Worm (Caenorhabditis elegans) whole organism, L4 larva: ENCODE results near the gene rhy-1.

Source experiments
- D1046.2 ChIP-seq: fragments of 200-800 bp; sonication (Bioruptor generic); IDR thresholded peaks from 2 replicates; pipeline ENCODE4 v1.3.6; 2022; ENCODE audit warnings: missing genetic modification characterization, missing compliant biosample characterization
- F10B5.3 ChIP-seq: sonication (generic microtip); optimal IDR thresholded peaks from 2 replicates; lab custom pipeline; 2016; ENCODE audit warnings: mild to moderate bottlenecking, missing genetic modification characterization, missing compliant biosample characterization
- F49E8.2 ChIP-seq: sonication (generic microtip); optimal IDR thresholded peaks from 2 replicates; lab custom pipeline; 2016; ENCODE audit warnings: missing compliant biosample characterization, mild to moderate bottlenecking, missing genetic modification characterization, borderline replicate concordance
- T20F7.1 ChIP-seq: fragments of 200-800 bp; sonication (Bioruptor generic); optimal IDR thresholded peaks from 2 replicates; lab custom pipeline; 2018; ENCODE audit warnings: mild to moderate bottlenecking, missing genetic modification characterization, missing compliant biosample characterization
- Y48G9A.11 ChIP-seq: fragments of 200-800 bp; sonication (Bioruptor generic); IDR thresholded peaks from 2 replicates; pipeline ENCODE4 v1.3.6; 2022; ENCODE audit warnings: missing genetic modification reagents, missing genetic modification characterization, missing compliant biosample characterization
- Y75B8A.6 ChIP-seq: fragments of 200-800 bp; sonication (Bioruptor generic); IDR thresholded peaks from 2 replicates; pipeline ENCODE4 v1.3.6; 2022; ENCODE audit warnings: missing genetic modification reagents, missing genetic modification characterization, missing compliant biosample characterization
- ZK337.2 ChIP-seq: fragments of 200-800 bp; sonication (Bioruptor generic); IDR thresholded peaks from 2 replicates; pipeline ENCODE4 v1.3.6; 2022; ENCODE audit warnings: missing genetic modification reagents, missing genetic modification characterization, missing compliant biosample characterization
- aha-1 ChIP-seq: fragments of 150-350 bp; peaks from one replicate; lab custom pipeline; 2014; ENCODE audit warnings: missing biosample characterization, missing genetic modification characterization
- arid-1 ChIP-seq: fragments of 200-800 bp; sonication (Bioruptor generic); conservative IDR thresholded peaks from 2 replicates; pipeline ENCODE4 v1.3.6; 2022; ENCODE audit warnings: missing genetic modification reagents, missing genetic modification characterization, missing compliant biosample characterization
- ceh-20 ChIP-seq: fragments of 200-800 bp; sonication (Bioruptor generic); IDR thresholded peaks from 2 replicates; pipeline ENCODE4 v1.3.6; 2022; ENCODE audit warnings: missing genetic modification reagents, missing genetic modification characterization, missing compliant biosample characterization
- ceh-28 ChIP-seq: fragments of 150-350 bp; optimal IDR thresholded peaks from 2 replicates; lab custom pipeline; 2014; ENCODE audit warnings: missing biosample characterization, missing genetic modification reagents, missing genetic modification characterization
- ceh-32 ChIP-seq: sonication (generic microtip); optimal IDR thresholded peaks from 2 replicates; lab custom pipeline; 2016; ENCODE audit warnings: mild to moderate bottlenecking, missing genetic modification characterization, missing compliant biosample characterization; ENCODE audit not compliant: poor library complexity
- ceh-82 ChIP-seq: sonication (generic microtip); optimal IDR thresholded peaks from 2 replicates; lab custom pipeline; 2017; ENCODE audit warnings: missing biosample characterization, missing genetic modification characterization
- ces-1 ChIP-seq: fragments of 150-350 bp; sonication (generic microtip); optimal IDR thresholded peaks from 4 replicates; lab custom pipeline; 2014; ENCODE audit warnings: missing biosample characterization, missing genetic modification reagents, missing genetic modification characterization
- cey-2 ChIP-seq: sonication (generic microtip); optimal IDR thresholded peaks from 3 replicates; lab custom pipeline; 2017; ENCODE audit warnings: missing genetic modification characterization, mild to moderate bottlenecking, missing compliant biosample characterization, antibody characterized with exemption, borderline replicate concordance; ENCODE audit not compliant: insufficient read depth
- daf-16 ChIP-seq, 3 experiments: sonication (generic microtip); optimal IDR thresholded peaks; 2 replicates each; lab custom pipeline; 2016 to 2017; ENCODE audit warnings: missing genetic modification characterization in 3 of 3, missing genetic modification reagents in 3 of 3, mild to moderate bottlenecking in 2 of 3, missing compliant biosample characterization in 2 of 3, missing biosample characterization in 1 of 3, moderate library complexity in 1 of 3
- daf-19 ChIP-seq: fragments of 200-800 bp; sonication (Bioruptor generic); conservative IDR thresholded peaks from 2 replicates; pipeline ENCODE4 v1.3.6; 2022; ENCODE audit warnings: missing genetic modification characterization, missing compliant biosample characterization
- daf-8 ChIP-seq: fragments of 200-800 bp; sonication (Bioruptor generic); IDR thresholded peaks from 2 replicates; pipeline ENCODE4 v1.3.6; 2022; ENCODE audit warnings: missing genetic modification characterization, missing compliant biosample characterization
- dmd-6 ChIP-seq: fragments of 200-800 bp; sonication (Bioruptor generic); IDR thresholded peaks from 2 replicates; pipeline ENCODE4 v1.3.6; 2022; ENCODE audit warnings: missing genetic modification reagents, missing genetic modification characterization, missing compliant biosample characterization
- dpl-1 ChIP-seq: fragments of 150-350 bp; optimal IDR thresholded peaks from 2 replicates; lab custom pipeline; 2014; ENCODE audit warnings: missing biosample characterization, missing genetic modification reagents, missing genetic modification characterization
- duxl-1 ChIP-seq: sonication (generic microtip); optimal IDR thresholded peaks from 2 replicates; lab custom pipeline; 2016; ENCODE audit warnings: mild to moderate bottlenecking, missing genetic modification characterization, moderate library complexity, missing compliant biosample characterization; ENCODE audit not compliant: poor library complexity
- egl-27 ChIP-seq: sonication (generic microtip); optimal IDR thresholded peaks from 3 replicates; lab custom pipeline; 2017; ENCODE audit warnings: missing biosample characterization, missing genetic modification reagents, missing genetic modification characterization
- fos-1 ChIP-seq: fragments of 150-350 bp; optimal IDR thresholded peaks from 2 replicates; lab custom pipeline; 2014; ENCODE audit warnings: missing biosample characterization, missing genetic modification characterization
- gei-8 ChIP-seq: fragments of 200-800 bp; sonication (Bioruptor generic); optimal IDR thresholded peaks from 2 replicates; lab custom pipeline; 2018; ENCODE audit warnings: mild to moderate bottlenecking, missing genetic modification characterization, missing compliant biosample characterization
- hif-1 ChIP-seq, 2 experiments: sonication (generic microtip); optimal IDR thresholded peaks; 2 replicates each; lab custom pipeline; 2016 to 2017; ENCODE audit warnings: missing compliant biosample characterization in 2 of 2, missing genetic modification characterization in 2 of 2, missing genetic modification reagents in 2 of 2, missing genotype in 2 of 2, mild to moderate bottlenecking in 1 of 2
- hlh-11 ChIP-seq: fragments of 200-800 bp; sonication (Bioruptor generic); optimal IDR thresholded peaks from 2 replicates; lab custom pipeline; 2018; ENCODE audit warnings: mild to moderate bottlenecking, missing genetic modification characterization, missing compliant biosample characterization
- jun-1 ChIP-seq: fragments of 150-350 bp; optimal IDR thresholded peaks from 2 replicates; lab custom pipeline; 2014; ENCODE audit warnings: missing biosample characterization, missing genetic modification reagents, missing genetic modification characterization
- lin-13 ChIP-seq: fragments of 150-350 bp; optimal IDR thresholded peaks from 2 replicates; lab custom pipeline; 2014; ENCODE audit warnings: missing biosample characterization, missing genetic modification reagents, missing genetic modification characterization
- lin-38 ChIP-seq: fragments of 200-800 bp; sonication (Bioruptor generic); IDR thresholded peaks from 2 replicates; pipeline ENCODE4 v1.3.6; 2022; ENCODE audit warnings: missing genetic modification reagents, missing genetic modification characterization, missing compliant biosample characterization
- madf-5 ChIP-seq, 2 experiments: fragments of 200-800 bp; sonication (Bioruptor generic); IDR thresholded peaks; 2 replicates each; pipeline ENCODE4 v1.3.6; 2022; ENCODE audit warnings: missing compliant biosample characterization in 2 of 2, missing genetic modification characterization in 2 of 2
- mdl-1 ChIP-seq, 2 experiments: fragments of 150-350 bp in 1 of 2; sonication (generic microtip) in 1 of 2; optimal IDR thresholded peaks; 2 replicates each; lab custom pipeline; 2014 to 2017; ENCODE audit warnings: missing biosample characterization in 2 of 2, missing genetic modification characterization in 2 of 2
- mes-2 ChIP-seq: sonication (generic microtip); optimal IDR thresholded peaks from 2 replicates; lab custom pipeline; 2016; ENCODE audit warnings: missing genotype, mild to moderate bottlenecking, missing genetic modification characterization, missing compliant biosample characterization; ENCODE audit not compliant: poor library complexity, severe bottlenecking
- nhr-102 ChIP-seq: sonication (generic microtip); optimal IDR thresholded peaks from 2 replicates; lab custom pipeline; 2016; ENCODE audit warnings: mild to moderate bottlenecking, missing genetic modification characterization, moderate library complexity, missing compliant biosample characterization
- nhr-111 ChIP-seq: fragments of 200-800 bp; sonication (Bioruptor generic); optimal IDR thresholded peaks from 2 replicates; lab custom pipeline; 2018; ENCODE audit warnings: mild to moderate bottlenecking, missing genetic modification characterization, missing compliant biosample characterization
- nhr-237 ChIP-seq: sonication (generic microtip); optimal IDR thresholded peaks from 2 replicates; lab custom pipeline; 2017; ENCODE audit warnings: missing biosample characterization, missing genetic modification characterization
- nhr-25 ChIP-seq: sonication (generic microtip); optimal IDR thresholded peaks from 2 replicates; lab custom pipeline; 2017; ENCODE audit warnings: missing genetic modification characterization, mild to moderate bottlenecking, missing compliant biosample characterization, antibody characterized with exemption, moderate library complexity, borderline replicate concordance; ENCODE audit not compliant: insufficient read depth
- nhr-28 ChIP-seq: fragments of 150-350 bp; optimal IDR thresholded peaks from 2 replicates; lab custom pipeline; 2014; ENCODE audit warnings: missing biosample characterization, missing genetic modification characterization
- nhr-48 ChIP-seq: sonication (generic microtip); optimal IDR thresholded peaks from 2 replicates; lab custom pipeline; 2016; ENCODE audit warnings: mild to moderate bottlenecking, missing genetic modification characterization, missing compliant biosample characterization
- pha-4 ChIP-seq, 2 experiments: fragments of 150-350 bp in 1 of 2; fragments of 200-800 bp in 1 of 2; sonication (Bioruptor generic) in 1 of 2; IDR thresholded peaks in 1 of 2; optimal IDR thresholded peaks in 1 of 2; 2 replicates each; pipeline versions ENCODE4 v1.3.6 to Lab custom; 2014 to 2022; ENCODE audit warnings: missing genetic modification characterization in 2 of 2, missing genetic modification reagents in 2 of 2, missing biosample characterization in 1 of 2, missing compliant biosample characterization in 1 of 2
- pqm-1 ChIP-seq: sonication (generic microtip); optimal IDR thresholded peaks from 2 replicates; lab custom pipeline; 2017; ENCODE audit warnings: missing biosample characterization, missing genetic modification characterization
- saeg-2 ChIP-seq: fragments of 200-800 bp; sonication (Bioruptor generic); IDR thresholded peaks from 2 replicates; pipeline ENCODE4 v1.3.6; 2022; ENCODE audit warnings: missing genetic modification reagents, missing genetic modification characterization, missing compliant biosample characterization
- set-16 ChIP-seq: fragments of 200-800 bp; sonication (Bioruptor generic); IDR thresholded peaks from 2 replicates; pipeline ENCODE4 v1.3.6; 2022; ENCODE audit warnings: missing genetic modification reagents, missing genetic modification characterization, missing compliant biosample characterization
- snpc-4 ChIP-seq: fragments of 150-350 bp; optimal IDR thresholded peaks from 2 replicates; lab custom pipeline; 2014; ENCODE audit warnings: missing biosample characterization, missing genetic modification characterization
- unc-39 ChIP-seq: sonication (generic microtip); optimal IDR thresholded peaks from 2 replicates; lab custom pipeline; 2017; ENCODE audit warnings: missing biosample characterization, missing genetic modification characterization
- unc-62 ChIP-seq, 3 experiments: fragments of 150-350 bp in 1 of 3; sonication (generic microtip); optimal IDR thresholded peaks in 2 of 3; peaks in 1 of 3; 1 replicate in 1 of 3; 2 replicates in 2 of 3; lab custom pipeline; 2014 to 2017; ENCODE audit warnings: missing biosample characterization in 3 of 3, missing genetic modification characterization in 3 of 3, missing genetic modification reagents in 3 of 3, missing genotype in 1 of 3
- zag-1 ChIP-seq: fragments of 150-350 bp; optimal IDR thresholded peaks from 2 replicates; lab custom pipeline; 2014; ENCODE audit warnings: missing biosample characterization, missing genetic modification characterization
- zip-11 ChIP-seq: fragments of 200-800 bp; sonication (Bioruptor generic); IDR thresholded peaks from 2 replicates; pipeline ENCODE4 v1.3.6; 2022; ENCODE audit warnings: missing genetic modification characterization, missing compliant biosample characterization
- ztf-11 ChIP-seq: fragments of 150-350 bp; optimal IDR thresholded peaks from 2 replicates; lab custom pipeline; 2014; ENCODE audit warnings: missing biosample characterization, missing genetic modification characterization
- ztf-7 ChIP-seq: fragments of 150-350 bp; optimal IDR thresholded peaks from 2 replicates; lab custom pipeline; 2014; ENCODE audit warnings: missing biosample characterization, missing genetic modification characterization

rhy-1 gene

ce11 chrII:9169450-9169960, 8.3 kb downstream of the rhy-1 start, which contains the start of gene dpl-1 (continued):
- TF ChIP-seq madf-5 (GFP tag; IDR thresholded peaks at IDR 0.05; lab: Robert Waterston, UW) (no peak), daf-8 (GFP tag; lab: Robert Waterston, UW) (no peak), set-16 (GFP tag; lab: Robert Waterston, UW) (no peak), duxl-1 (tag; lab: Kevin White, UChicago) (no peak), lin-38 (GFP tag; lab: Robert Waterston, UW) (0 out of 2 replicates have a peak, but pooled peaks have one; percentile 24), nhr-111 (no peak), snpc-4 (tag; lab: Kevin White, UChicago) (no peak), ceh-32 (no peak), ceh-82 (tag; lab: Kevin White, UChicago) (no peak), gei-8 (no peak), nhr-102 (tag; lab: Kevin White, UChicago) (no peak), F10B5.3 (no peak), T20F7.1 (GFP tag; lab: Kevin White, UChicago) (peak; percentile 96), D1046.2 (GFP tag; lab: Robert Waterston, UW) (no peak), pqm-1 (no peak), cey-2 (tag; lab: Kevin White, UChicago) (no peak), nhr-25 (tag; lab: Kevin White, UChicago) (no peak), unc-39 (no peak), lin-13 (GFP tag; lab: Kevin White, UChicago) (no peak), hif-1 (tag; optimal IDR thresholded peaks at IDR 0.05; lab: Kevin White, UChicago) (peak in 1 of 2 experiments; percentile 2), zip-11 (GFP tag; lab: Robert Waterston, UW) (no peak), saeg-2 (GFP tag; lab: Robert Waterston, UW) (no peak), dpl-1 (no peak), ceh-28 (tag; lab: Kevin White, UChicago) (no peak), nhr-48 (tag; lab: Kevin White, UChicago) (no peak), F49E8.2 (no peak), mes-2 (tag; lab: Kevin White, UChicago) (peak; percentile 68), ztf-11 (tag; lab: Kevin White, UChicago) (no peak), zag-1 (tag; lab: Kevin White, UChicago) (no peak), egl-27 (tag; lab: Kevin White, UChicago) (no peak), Y48G9A.11 (no peak), jun-1 (tag; lab: Kevin White, UChicago) (no peak), ces-1 (GFP tag; lab: Kevin White, UChicago) (no peak), ztf-7 (peak; percentile 21), pha-4 (GFP tag; IDR thresholded peaks at IDR 0.05; lab: Robert Waterston, UW) (no peak), pha-4 (tag; optimal IDR thresholded peaks at IDR 0.05; lab: Kevin White, UChicago) (no peak), nhr-237 (tag; lab: Kevin White, UChicago) (no peak), hlh-11 (tag; lab: Kevin White, UChicago) (no peak), mdl-1 (tag; optimal IDR thresholded peaks at IDR 0.05; lab: Kevin White, UChicago) (no peak), Y75B8A.6 (no peak), unc-62 (GFP tag; optimal IDR thresholded peaks at IDR 0.05 in 1 of 2; lab: Kevin White, UChicago) (no peak), unc-62 (tag; optimal IDR thresholded peaks at IDR 0.05; lab: Kevin White, UChicago) (no peak), dmd-6 (no peak), arid-1 (GFP tag; lab: Robert Waterston, UW) (no peak), fos-1 (tag; lab: Kevin White, UChicago) (no peak), ceh-20 (GFP tag; lab: Robert Waterston, UW) (no peak), ZK337.2 (no peak), daf-16 (GFP tag; optimal IDR thresholded peaks at IDR 0.05; lab: Kevin White, UChicago) (no peak), daf-16 (tag; optimal IDR thresholded peaks at IDR 0.05; lab: Kevin White, UChicago) (peak; percentile 43), aha-1 (tag; lab: Kevin White, UChicago) (peak; percentile 93), daf-19 (GFP tag; lab: Robert Waterston, UW) (no peak), nhr-28 (no peak)
